Fruit fly (Drosophila melanogaster): Measurements from ENCODE around the gene Sap47.
A peak's percentile ranks its signal among the peaks of the same experiment; 100 is the strongest.

Gene Sap47

DNA sequence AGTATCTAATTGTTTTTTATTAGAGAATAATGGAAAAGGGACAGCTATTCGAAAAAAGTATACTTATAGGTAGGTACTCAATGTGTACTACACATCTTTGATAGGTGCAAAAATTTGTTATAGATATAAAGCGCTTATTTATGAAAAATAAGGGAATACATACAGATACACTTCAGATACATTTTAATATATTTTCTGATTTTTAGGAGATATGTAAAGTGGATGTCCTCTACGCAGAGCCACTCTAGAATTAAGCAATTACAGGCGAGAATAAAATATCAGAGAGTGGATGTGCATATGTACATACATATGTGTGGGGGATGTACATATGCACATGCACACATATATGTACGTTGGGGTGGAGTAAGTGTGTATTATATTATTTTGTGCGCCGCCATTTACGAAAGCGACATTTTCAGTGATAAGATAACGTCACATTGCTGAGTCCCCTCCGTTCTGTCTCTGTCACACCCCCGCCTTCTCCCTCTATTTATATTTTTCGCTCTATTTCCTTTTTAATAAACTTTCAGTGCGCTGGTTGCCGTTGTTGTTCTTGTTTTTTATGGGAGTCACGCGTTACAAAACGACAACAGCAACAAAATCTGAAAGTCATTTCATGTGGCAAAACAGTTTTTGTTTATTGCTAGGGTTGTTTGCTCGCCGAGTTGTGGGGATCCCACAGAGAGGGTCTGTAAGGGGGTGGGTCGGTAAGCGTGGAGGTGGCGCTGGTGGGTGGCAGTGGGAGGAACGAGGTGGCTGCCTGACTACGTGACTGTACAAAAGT, 70.0 kb downstream of the Sap47 start (continued):
- TF ChIP-seq phol (tag; optimal IDR thresholded peaks at IDR 0.05) (peak; percentile 6), D19A (tag; optimal IDR thresholded peaks at IDR 0.05) (no peak), CG3838 (GFP tag; optimal IDR thresholded peaks at IDR 0.05) (peak; percentile 41), CG31224 (GFP tag; IDR thresholded peaks at IDR 0.05) (no peak), inv (GFP tag; IDR thresholded peaks at IDR 0.05; ENCODE audit: partially characterized antibody) (no peak), CG31441 (GFP tag; IDR thresholded peaks at IDR 0.05) (no peak), CG13894 (tag; optimal IDR thresholded peaks at IDR 0.05) (no peak), CG12299 (tag; optimal IDR thresholded peaks at IDR 0.05) (no peak), CG9437 (GFP tag; optimal IDR thresholded peaks at IDR 0.05) (no peak), zen (tag; optimal IDR thresholded peaks at IDR 0.05) (no peak), Jarid2 (GFP tag; optimal IDR thresholded peaks at IDR 0.05) (no peak), Atf-2 (GFP tag; optimal IDR thresholded peaks at IDR 0.05) (no peak), Drgx (GFP tag; IDR thresholded peaks at IDR 0.05) (no peak), CG17802 (tag; optimal IDR thresholded peaks at IDR 0.05) (no peak), CG13624 (GFP tag; optimal IDR thresholded peaks at IDR 0.05) (no peak), fu2 (GFP tag; optimal IDR thresholded peaks at IDR 0.05) (no peak), Fer2 (tag; optimal IDR thresholded peaks at IDR 0.05) (no peak), B-H2 (GFP tag; optimal IDR thresholded peaks at IDR 0.05) (peak; percentile 69), Dad (GFP tag; optimal IDR thresholded peaks at IDR 0.05) (no peak), CG9727 (GFP tag; optimal IDR thresholded peaks at IDR 0.05) (peak; percentile 45), wek (GFP tag; optimal IDR thresholded peaks at IDR 0.05) (no peak), vnd (GFP tag; IDR thresholded peaks at IDR 0.05; ENCODE audit: partially characterized antibody) (0 out of 3 replicates have a peak, but pooled peaks have one; percentile 49), Meics (GFP tag; optimal IDR thresholded peaks at IDR 0.05) (no peak), peb (GFP tag; IDR thresholded peaks at IDR 0.05) (no peak), CG4854 (GFP tag; optimal IDR thresholded peaks at IDR 0.05) (no peak), pzg (GFP tag; optimal IDR thresholded peaks at IDR 0.05) (no peak), Nf-YC (tag; optimal IDR thresholded peaks at IDR 0.05) (peak; percentile 56), lmd (GFP tag; IDR thresholded peaks at IDR 0.05) (no peak), CG34422 (GFP tag; IDR thresholded peaks at IDR 0.05) (peak; percentile 15; the same call in 1 of the 3 replicates), CG15696 (tag; optimal IDR thresholded peaks at IDR 0.05) (no peak), CG14667 (GFP tag; IDR thresholded peaks at IDR 0.05) (no peak), CG14860 (GFP tag; IDR thresholded peaks at IDR 0.05; ENCODE audit: partially characterized antibody) (no peak), her (GFP tag; optimal IDR thresholded peaks at IDR 0.05) (no peak), CG16863 (GFP tag; optimal IDR thresholded peaks at IDR 0.05) (no peak), gcm (GFP tag; optimal IDR thresholded peaks at IDR 0.05) (no peak), CG15073 (GFP tag; optimal IDR thresholded peaks at IDR 0.05) (no peak), H2.0 (GFP tag; IDR thresholded peaks at IDR 0.05) (no peak), CG8359 (GFP tag; optimal IDR thresholded peaks at IDR 0.05; ENCODE audit: borderline replicate concordance) (no peak), Elba2 (GFP tag; optimal IDR thresholded peaks at IDR 0.05) (no peak), Poxn (GFP tag; IDR thresholded peaks at IDR 0.05) (no peak), CG4707 (GFP tag; optimal IDR thresholded peaks at IDR 0.05) (no peak), schlank (tag; optimal IDR thresholded peaks at IDR 0.05) (peak; percentile 27), Kr (GFP tag; optimal IDR thresholded peaks at IDR 0.05) (no peak), Side (GFP tag; optimal IDR thresholded peaks at IDR 0.05) (no peak), unpg (GFP tag; optimal IDR thresholded peaks at IDR 0.05) (no peak), CG8924 (tag; optimal IDR thresholded peaks at IDR 0.05) (peak; percentile 7), h (optimal IDR thresholded peaks at IDR 0.05) (no peak), ERR (GFP tag; optimal IDR thresholded peaks at IDR 0.05) (no peak), CG17359 (tag; optimal IDR thresholded peaks at IDR 0.05) (no peak), nom (GFP tag; optimal IDR thresholded peaks at IDR 0.05) (no peak)

Measured in whole organism, embryonic.